Worm (Caenorhabditis elegans): Measurements from ENCODE around the gene try-11.

- no peak for TF ChIP-seq xbp-1 (tag; optimal IDR thresholded peaks at IDR 0.05)
- no peak for TF ChIP-seq sptf-1 (tag; optimal IDR thresholded peaks at IDR 0.05)
- no peak for TF ChIP-seq skn-1 (tag; optimal IDR thresholded peaks at IDR 0.05)
- TF ChIP-seq lsy-2 (tag; optimal IDR thresholded peaks at IDR 0.05) = no peak
- no peak for TF ChIP-seq nhr-77 (tag; optimal IDR thresholded peaks at IDR 0.05)
- no peak for TF ChIP-seq C34B4.2 (tag; optimal IDR thresholded peaks at IDR 0.05)
- no peak for TF ChIP-seq zag-1 (tag; optimal IDR thresholded peaks at IDR 0.05)
Measured at ce11 chrV:7451421-7451820, at the start of gene try-11.

Measured in whole organism, L1 larva.